Worm (Caenorhabditis elegans): ENCODE measurements around the gene Y46D2A.3.

The Y46D2A.3 gene

DNA sequence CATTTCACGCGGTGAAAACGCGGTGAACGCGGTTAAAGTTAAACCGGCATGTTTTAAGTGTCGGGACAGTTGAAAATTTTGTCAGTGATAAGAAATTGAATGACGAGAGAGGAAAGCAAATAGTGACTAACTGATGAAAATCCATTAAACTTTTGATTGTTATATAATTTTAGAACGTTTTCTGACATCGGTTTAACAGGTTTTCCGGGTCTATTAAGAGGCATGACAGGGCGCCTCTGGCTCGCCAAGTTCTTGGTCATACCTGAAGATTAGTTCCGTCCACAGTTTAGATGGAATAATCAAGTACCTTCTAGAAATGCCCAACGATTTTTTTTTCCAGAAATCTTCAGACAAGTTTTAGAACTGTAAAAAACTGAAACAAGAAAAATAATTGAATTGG, 3.8 kb downstream of the Y46D2A.3 start, which contains the start of gene Y46D2A.2:
Gene Y46D2A.2, minus strand, starts transcription at position 101 of the 400 bp plus-strand sequence.
- peak; percentile 9 for TF ChIP-seq elt-2 (tag; optimal IDR thresholded peaks at IDR 0.05)
- TF ChIP-seq ceh-90 (tag; optimal IDR thresholded peaks at IDR 0.05): no peak

DNA sequence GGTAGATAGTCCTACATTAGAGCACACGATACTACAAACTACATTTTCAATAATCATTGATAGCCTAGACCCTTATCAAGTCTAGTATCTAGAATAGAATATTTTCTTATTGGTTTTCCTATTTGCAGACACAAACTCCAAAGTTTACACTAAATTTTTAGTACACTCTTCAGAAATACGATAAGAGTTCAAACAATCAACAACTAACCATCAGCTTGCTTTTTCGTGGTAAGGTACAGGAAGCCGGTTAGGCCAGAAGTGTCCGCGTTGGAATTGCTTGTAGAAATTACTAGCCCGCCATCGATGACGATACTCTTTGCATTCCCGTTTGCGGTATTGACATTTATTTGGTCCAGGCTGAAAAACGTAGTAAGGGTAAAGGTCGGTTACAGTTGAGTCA, 4.7 kb downstream of the Y46D2A.3 start, which contains the start of gene Y46D2A.1:
Gene Y46D2A.1, plus strand, starts transcription at position 301 of the 400 bp plus-strand sequence.
- TF ChIP-seq elt-2 (tag; optimal IDR thresholded peaks at IDR 0.05): peak; percentile 49
- TF ChIP-seq sox-4 (tag; optimal IDR thresholded peaks at IDR 0.05): no peak

DNA sequence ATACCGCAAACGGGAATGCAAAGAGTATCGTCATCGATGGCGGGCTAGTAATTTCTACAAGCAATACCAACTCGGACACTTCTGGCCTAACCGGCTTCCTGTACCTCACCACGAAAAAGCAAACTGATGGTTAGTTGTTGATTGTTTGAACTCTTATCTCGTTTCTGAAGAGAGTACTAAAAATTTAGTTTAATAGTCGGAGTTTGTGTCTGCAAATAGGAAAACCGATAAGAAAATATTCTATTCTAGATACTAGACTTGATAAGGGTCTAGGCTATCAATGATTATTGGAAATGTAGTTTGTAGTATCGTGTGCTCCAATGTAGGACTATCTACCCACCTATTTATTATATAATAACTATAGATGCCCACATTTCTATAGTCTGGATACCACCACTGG, 8.2 kb downstream of the Y46D2A.3 start:
- TF ChIP-seq efl-1 (optimal IDR thresholded peaks at IDR 0.05) (no peak), efl-1 (GFP tag; optimal IDR thresholded peaks at IDR 0.05 in 1 of 2) (no peak), nhr-20 (tag; optimal IDR thresholded peaks at IDR 0.05) (peak; percentile 17), mep-1 (tag; optimal IDR thresholded peaks at IDR 0.05) (no peak), elt-2 (tag; optimal IDR thresholded peaks at IDR 0.05) (peak; percentile 84), ama-1 (optimal IDR thresholded peaks at IDR 0.05) (no peak)

DNA sequence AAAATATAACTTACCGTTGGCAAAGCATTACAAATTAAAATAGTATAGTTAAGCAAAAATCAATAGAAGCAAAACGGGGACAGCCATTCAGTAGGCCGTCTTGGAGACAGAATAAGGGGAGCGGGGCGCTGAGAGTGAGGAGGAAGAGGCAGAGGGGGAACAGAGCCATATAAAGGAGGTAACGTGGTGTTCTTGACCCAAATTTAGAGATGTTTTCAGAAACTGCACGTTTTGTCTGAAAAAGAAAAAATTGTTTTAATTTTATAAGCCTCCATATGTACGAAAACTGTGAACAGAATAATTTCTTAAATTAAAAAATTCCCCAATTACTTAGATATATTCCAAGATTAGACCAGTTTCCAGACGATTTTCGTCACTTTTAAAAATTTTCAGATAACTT, 13.6 kb downstream of the Y46D2A.3 start, which contains the start of gene F39E9.6:
Gene F39E9.6, minus strand, starts transcription at position 101 of the 400 bp plus-strand sequence.
- no peak for TF ChIP-seq ceh-88 (GFP tag; IDR thresholded peaks at IDR 0.05)
- TF ChIP-seq pqm-1 (tag; optimal IDR thresholded peaks at IDR 0.05): no peak
- TF ChIP-seq pax-3 (tag; optimal IDR thresholded peaks at IDR 0.05): no peak
- TF ChIP-seq rnt-1 (tag; optimal IDR thresholded peaks at IDR 0.05): no peak
- TF ChIP-seq aly-2 (tag; optimal IDR thresholded peaks at IDR 0.05): no peak
- TF ChIP-seq nhr-76 (tag; optimal IDR thresholded peaks at IDR 0.05): no peak
- TF ChIP-seq nhr-47 (tag; optimal IDR thresholded peaks at IDR 0.05): no peak
- no peak for TF ChIP-seq nhr-237 (tag; optimal IDR thresholded peaks at IDR 0.05)
- no peak for TF ChIP-seq unc-98 (GFP tag; IDR thresholded peaks at IDR 0.05)
- no peak for TF ChIP-seq nhr-28 (tag; optimal IDR thresholded peaks at IDR 0.05)
- no peak for TF ChIP-seq ets-5 (GFP tag; IDR thresholded peaks at IDR 0.05)
- no peak for TF ChIP-seq ztf-11 (tag; optimal IDR thresholded peaks at IDR 0.05)
- no peak for TF ChIP-seq hpl-2 (GFP tag; optimal IDR thresholded peaks at IDR 0.05)

DNA sequence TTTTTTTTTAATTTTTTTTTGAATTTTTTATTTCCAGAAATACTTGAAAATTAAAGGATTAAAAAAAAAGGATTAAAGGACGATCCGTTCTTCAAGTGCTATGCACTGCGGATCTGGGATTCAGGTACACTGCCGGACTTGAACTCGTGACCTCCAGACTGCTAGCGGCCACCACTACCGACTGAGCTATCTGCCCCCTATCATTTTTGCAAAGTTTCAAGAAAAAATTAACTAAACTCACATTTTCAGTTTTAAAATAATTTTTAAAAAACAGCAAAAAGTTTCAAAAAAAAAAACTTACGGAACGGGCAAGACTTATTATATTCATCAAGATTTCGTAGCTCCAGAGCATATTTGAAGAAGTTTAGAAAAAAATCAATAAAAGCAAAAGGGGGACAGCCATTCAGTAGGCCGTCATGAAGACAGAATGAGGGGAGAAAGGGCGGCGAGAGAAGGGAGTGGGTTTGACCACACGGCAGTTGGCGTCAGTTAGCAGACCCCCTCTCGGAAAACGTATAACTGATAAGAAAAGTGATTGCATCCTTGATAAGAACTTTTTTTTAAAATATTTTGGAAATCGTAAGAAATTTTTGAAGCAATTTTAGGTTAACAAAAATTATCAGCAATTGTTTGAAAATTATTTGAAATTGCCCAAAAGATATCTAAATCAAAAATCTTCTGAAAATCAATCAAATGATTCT, 15.9 kb downstream of the Y46D2A.3 start:
- peak; percentile 50 for TF ChIP-seq elt-2 (tag; optimal IDR thresholded peaks at IDR 0.05)
- TF ChIP-seq rnt-1 (tag; optimal IDR thresholded peaks at IDR 0.05): peak; percentile 16
- no peak for TF ChIP-seq aha-1 (tag; optimal IDR thresholded peaks at IDR 0.05)
- no peak for TF ChIP-seq irx-1 (tag; optimal IDR thresholded peaks at IDR 0.05)
- no peak for TF ChIP-seq skn-1 (tag; optimal IDR thresholded peaks at IDR 0.05)
- no peak for TF ChIP-seq nhr-71 (tag; optimal IDR thresholded peaks at IDR 0.05)
- no peak for TF ChIP-seq elt-3 (tag; optimal IDR thresholded peaks at IDR 0.05)
- no peak for TF ChIP-seq grh-1 (GFP tag; IDR thresholded peaks at IDR 0.05)
- no peak for TF ChIP-seq snu-23 (GFP tag; optimal IDR thresholded peaks at IDR 0.05)
- no peak for TF ChIP-seq pqm-1 (tag; optimal IDR thresholded peaks at IDR 0.05)
- TF ChIP-seq fkh-4 (tag; optimal IDR thresholded peaks at IDR 0.05; ENCODE audit: borderline replicate concordance): no peak
- no peak for TF ChIP-seq jun-1 (tag; optimal IDR thresholded peaks at IDR 0.05)
- no peak for TF ChIP-seq nhr-28 (tag; optimal IDR thresholded peaks at IDR 0.05)

DNA sequence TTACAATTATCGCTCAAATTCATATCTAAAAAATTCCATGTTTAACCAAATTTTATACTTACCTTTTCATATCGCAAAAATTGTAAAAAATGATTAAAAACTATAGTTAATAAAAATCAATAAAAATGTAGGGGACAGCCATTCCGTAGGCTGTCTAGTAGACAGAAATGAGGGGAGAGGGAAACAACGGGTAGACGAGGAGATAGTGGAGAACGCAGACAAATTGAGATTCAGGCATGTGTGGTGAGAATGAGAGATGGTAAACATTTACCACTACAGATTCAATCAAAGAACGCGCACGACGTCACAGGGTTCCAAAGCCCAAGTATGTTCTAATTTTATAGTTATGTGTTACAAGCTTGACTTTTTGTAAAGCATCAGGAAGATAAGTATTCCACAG, 23.4 kb downstream of the Y46D2A.3 start:
- TF ChIP-seq ets-5 (GFP tag; IDR thresholded peaks at IDR 0.05) (no peak), nhr-28 (tag; optimal IDR thresholded peaks at IDR 0.05) (no peak), alr-1 (tag; optimal IDR thresholded peaks at IDR 0.05; ENCODE audit: borderline replicate concordance) (no peak), hpl-2 (GFP tag; optimal IDR thresholded peaks at IDR 0.05) (no peak), nhr-19 (GFP tag; conservative IDR thresholded peaks at IDR 0.05) (peak; percentile 56), efl-3 (GFP tag; optimal IDR thresholded peaks at IDR 0.05) (no peak), zag-1 (tag; optimal IDR thresholded peaks at IDR 0.05) (no peak), swsn-7 (tag; optimal IDR thresholded peaks at IDR 0.05) (no peak), ztf-4 (tag; optimal IDR thresholded peaks at IDR 0.05) (no peak), mab-9 (GFP tag; IDR thresholded peaks at IDR 0.05) (no peak), nhr-71 (tag; optimal IDR thresholded peaks at IDR 0.05) (peak; percentile 10), C34B4.2 (tag; optimal IDR thresholded peaks at IDR 0.05) (no peak), dsc-1 (tag; optimal IDR thresholded peaks at IDR 0.05) (no peak), vab-15 (tag; optimal IDR thresholded peaks at IDR 0.05) (no peak), zip-4 (GFP tag; optimal IDR thresholded peaks at IDR 0.05) (no peak), snpc-4 (tag; optimal IDR thresholded peaks at IDR 0.05) (no peak), fkh-10 (GFP tag; optimal IDR thresholded peaks at IDR 0.05) (no peak), jun-1 (tag; optimal IDR thresholded peaks at IDR 0.05) (no peak), grh-1 (GFP tag; IDR thresholded peaks at IDR 0.05) (no peak), pax-3 (tag; optimal IDR thresholded peaks at IDR 0.05) (no peak), pqm-1 (tag; optimal IDR thresholded peaks at IDR 0.05) (no peak)
